Fruit fly (Drosophila melanogaster): ENCODE data around the gene lt.

Gene lt

dm6 chr2L:22924556-22924955, at the start of gene lt:
TSS of gene lt (plus strand) at chr2L:22924795.
- no peak for TF ChIP-seq usp (GFP tag; optimal IDR thresholded peaks at IDR 0.05)
- no peak for TF ChIP-seq psq (optimal IDR thresholded peaks at IDR 0.05)
- no peak for TF ChIP-seq Dll (optimal IDR thresholded peaks at IDR 0.05)
- no peak for TF ChIP-seq CG8478 (optimal IDR thresholded peaks at IDR 0.05)
- no peak for TF ChIP-seq pan (optimal IDR thresholded peaks at IDR 0.05)
- no peak for TF ChIP-seq EcR (GFP tag; optimal IDR thresholded peaks at IDR 0.05)

- no peak for TF ChIP-seq EcR (GFP tag; optimal IDR thresholded peaks at IDR 0.05)
- TF ChIP-seq pan (optimal IDR thresholded peaks at IDR 0.05) = no peak
- no peak for TF ChIP-seq Dll (optimal IDR thresholded peaks at IDR 0.05)
- no peak for TF ChIP-seq psq (optimal IDR thresholded peaks at IDR 0.05)
- no peak for TF ChIP-seq usp (GFP tag; optimal IDR thresholded peaks at IDR 0.05)
- TF ChIP-seq CG8478 (optimal IDR thresholded peaks at IDR 0.05) = no peak
These were observed 57.0 kb downstream of the lt start, which contains the start of gene cta for dm6 chr2L:22981584-22981983. TSS of gene cta (plus strand) at chr2L:22981816.
